Worm (Caenorhabditis elegans): ENCODE data around the gene nstp-10.

- TF ChIP-seq him-1 (tag; optimal IDR thresholded peaks at IDR 0.05) (peak; percentile 2), W03F9.2 (tag; optimal IDR thresholded peaks at IDR 0.05) (no peak)
Measured at ce11 chrV:9536505-9536904, 13.1 kb downstream of the nstp-10 start, which contains the start of gene C50F4.4.

Data from whole organism, L4/young adult.